Fruit fly (Drosophila melanogaster): Measurements from ENCODE around the gene Ugt35B1.

The Ugt35B1 gene

DNA sequence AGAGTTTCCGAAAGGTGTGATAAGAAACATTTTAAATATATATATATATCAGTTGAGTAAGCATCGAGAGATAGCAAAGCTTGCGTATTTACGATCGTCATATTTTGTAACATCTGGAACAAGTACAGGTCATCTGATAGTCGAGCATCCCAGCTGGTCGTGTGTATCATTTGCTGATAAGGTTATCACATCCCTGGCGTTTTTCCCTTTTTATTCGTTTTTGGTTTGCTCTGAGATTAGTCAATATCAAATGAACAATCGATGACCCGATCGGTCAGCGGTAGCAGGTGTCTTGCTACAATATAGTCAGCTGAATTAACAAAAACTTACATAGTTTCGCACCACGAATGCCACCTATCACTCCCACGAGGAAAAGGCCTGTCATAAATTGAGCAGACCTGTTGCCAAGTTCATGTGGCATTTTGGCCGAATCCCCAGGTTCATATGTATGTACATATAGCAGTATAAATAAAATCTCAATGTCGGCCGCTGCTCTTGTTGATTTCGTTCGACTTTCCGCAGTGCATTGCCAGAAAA is 30.9 kb upstream of the Ugt35B1 start (continued):
- peak; percentile 50 for TF ChIP-seq CG18262 (tag; optimal IDR thresholded peaks at IDR 0.05)
- peak; percentile 41; the same call in 1 of the 2 replicates for TF ChIP-seq CG9215 (GFP tag; IDR thresholded peaks at IDR 0.05)
- no peak for TF ChIP-seq Bgb (GFP tag; IDR thresholded peaks at IDR 0.05; ENCODE audit: partially characterized antibody)
- TF ChIP-seq CG8388 (GFP tag; optimal IDR thresholded peaks at IDR 0.05) = peak; percentile 17
- peak; percentile 73 for TF ChIP-seq Oli (tag; optimal IDR thresholded peaks at IDR 0.05)
- no peak for TF ChIP-seq gsb (GFP tag; IDR thresholded peaks at IDR 0.05)
- peak; percentile 55 for TF ChIP-seq CG17359 (tag; optimal IDR thresholded peaks at IDR 0.05)
- TF ChIP-seq Poxn (GFP tag; IDR thresholded peaks at IDR 0.05) = no peak
- TF ChIP-seq br (optimal IDR thresholded peaks at IDR 0.05) = no peak
- TF ChIP-seq CG34224 (GFP tag; IDR thresholded peaks at IDR 0.05; ENCODE audit: partially characterized antibody) = no peak
- TF ChIP-seq zfh2 (GFP tag; optimal IDR thresholded peaks at IDR 0.05) = peak; percentile 28
- TF ChIP-seq Dfd (GFP tag; optimal IDR thresholded peaks at IDR 0.05) = no peak
- 0 out of 3 replicates have a peak, but pooled peaks have one; percentile 5 for TF ChIP-seq Optix (GFP tag; IDR thresholded peaks at IDR 0.05)
- peak; percentile 13 for TF ChIP-seq CG10274 (GFP tag; optimal IDR thresholded peaks at IDR 0.05)
- TF ChIP-seq knrl (GFP tag; IDR thresholded peaks at IDR 0.05; ENCODE audit: partially characterized antibody) = no peak
- peak; percentile 27 for TF ChIP-seq Ssrp (tag; optimal IDR thresholded peaks at IDR 0.05)
- TF ChIP-seq CG12236 (GFP tag; optimal IDR thresholded peaks at IDR 0.05) = no peak
- peak; percentile 68 for TF ChIP-seq CG32532 (GFP tag; IDR thresholded peaks at IDR 0.05)
- TF ChIP-seq Taf1 (GFP tag; IDR thresholded peaks at IDR 0.05) = no peak
- peak; percentile 32 for TF ChIP-seq Asciz (GFP tag; optimal IDR thresholded peaks at IDR 0.05)
- no peak for TF ChIP-seq CG4707 (GFP tag; optimal IDR thresholded peaks at IDR 0.05)
- TF ChIP-seq HmgD (GFP tag; optimal IDR thresholded peaks at IDR 0.05) = no peak
- no peak for TF ChIP-seq CG14667 (GFP tag; IDR thresholded peaks at IDR 0.05)
- no peak for TF ChIP-seq Gsc (GFP tag; IDR thresholded peaks at IDR 0.05)
- TF ChIP-seq CG18764 (GFP tag; optimal IDR thresholded peaks at IDR 0.05) = no peak
- no peak for TF ChIP-seq CG13123 (GFP tag; optimal IDR thresholded peaks at IDR 0.05)
- no peak for TF ChIP-seq Kr (GFP tag; optimal IDR thresholded peaks at IDR 0.05)
- no peak for TF ChIP-seq Dad (GFP tag; optimal IDR thresholded peaks at IDR 0.05)
- no peak for TF ChIP-seq Dp (GFP tag; optimal IDR thresholded peaks at IDR 0.05)
- TF ChIP-seq CG12299 (tag; optimal IDR thresholded peaks at IDR 0.05) = no peak
- TF ChIP-seq CG16815 (GFP tag; optimal IDR thresholded peaks at IDR 0.05) = peak; percentile 22
- TF ChIP-seq CG7357 (GFP tag; IDR thresholded peaks at IDR 0.05) = peak; percentile 40; the same call in 1 of the 3 replicates
- no peak for TF ChIP-seq YL-1 (GFP tag; optimal IDR thresholded peaks at IDR 0.05)
- TF ChIP-seq slbo (GFP tag; IDR thresholded peaks at IDR 0.05) = peak; percentile 76
- no peak for TF ChIP-seq cad (GFP tag; optimal IDR thresholded peaks at IDR 0.05)
- TF ChIP-seq E2f1 (GFP tag; IDR thresholded peaks at IDR 0.05) = peak; percentile 56
- TF ChIP-seq dpn (GFP tag; optimal IDR thresholded peaks at IDR 0.05) = peak in 1 of 2 experiments; percentile 65
- no peak for TF ChIP-seq Ets65A (GFP tag)
- peak; percentile 45 for TF ChIP-seq CG12219 (GFP tag; optimal IDR thresholded peaks at IDR 0.05)
- TF ChIP-seq fd3F (GFP tag; optimal IDR thresholded peaks at IDR 0.05) = peak; percentile 15
- TF ChIP-seq CG7271 (tag; optimal IDR thresholded peaks at IDR 0.05) = no peak
- no peak for TF ChIP-seq Jarid2 (GFP tag; optimal IDR thresholded peaks at IDR 0.05)
- peak; percentile 53 for TF ChIP-seq CG13424 (tag; optimal IDR thresholded peaks at IDR 0.05)
- no peak for TF ChIP-seq CG8359 (GFP tag; optimal IDR thresholded peaks at IDR 0.05; ENCODE audit: borderline replicate concordance)
- TF ChIP-seq pum (GFP tag; optimal IDR thresholded peaks at IDR 0.05) = no peak
- peak; percentile 60 for TF ChIP-seq Hand (GFP tag; optimal IDR thresholded peaks at IDR 0.05)
- TF ChIP-seq CG10654 (GFP tag; optimal IDR thresholded peaks at IDR 0.05) = peak; percentile 46
- peak; percentile 43 for TF ChIP-seq caup (GFP tag; optimal IDR thresholded peaks at IDR 0.05; ENCODE audit: severe bottlenecking)
- TF ChIP-seq seq (GFP tag; IDR thresholded peaks at IDR 0.05) = peak; percentile 48; the same call in 1 of the 2 replicates
- TF ChIP-seq oc (tag; optimal IDR thresholded peaks at IDR 0.05) = peak; percentile 19
- no peak for TF ChIP-seq hth (optimal IDR thresholded peaks at IDR 0.05)
